Worm (Caenorhabditis elegans): ENCODE data around the gene C18D11.9.

- TF ChIP-seq ztf-11 (tag; optimal IDR thresholded peaks at IDR 0.05) (no peak), drap-1 (GFP tag; optimal IDR thresholded peaks at IDR 0.05) (no peak), mab-5 (tag; optimal IDR thresholded peaks at IDR 0.05) (no peak)
Measured at ce11 chrIII:11785961-11786360, 23.0 kb upstream of the C18D11.9 start, which contains the start of gene tbx-38.

Data from whole organism, mixed stage, embryonic.